Fruit fly (Drosophila melanogaster) whole organism, embryonic: ENCODE data around the gene CG33107.

Experiments
- Abd-B ChIP-seq: fragments of 200-800 bp; sonication (Bioruptor generic); optimal IDR thresholded peaks from 2 replicates; lab custom pipeline; 2018; ENCODE audit warnings: missing biosample characterization, mild to moderate bottlenecking, missing genetic modification characterization, moderate library complexity
- B-H2 ChIP-seq: fragments of 200-800 bp; sonication (Bioruptor generic); optimal IDR thresholded peaks from 2 replicates; lab custom pipeline; 2018; ENCODE audit warnings: missing biosample characterization, mild to moderate bottlenecking, missing genetic modification characterization
- Blimp-1 ChIP-seq: fragments of 200-800 bp; sonication (Bioruptor generic); optimal IDR thresholded peaks from 3 replicates; lab custom pipeline; 2018; ENCODE audit warnings: missing biosample characterization, missing genetic modification characterization, mild to moderate bottlenecking, moderate library complexity, missing genetic modification reagents
- CG10321 ChIP-seq: fragments of 200-800 bp; sonication (Bioruptor generic); IDR thresholded peaks from 2 replicates; pipeline ENCODE4 v1.3.6; 2022; ENCODE audit warnings: missing biosample characterization, missing genetic modification characterization
- CG12299 ChIP-seq: fragments of 200-800 bp; sonication (Bioruptor generic); optimal IDR thresholded peaks from 2 replicates; lab custom pipeline; 2018; ENCODE audit warnings: missing biosample characterization, mild to moderate bottlenecking, missing genetic modification characterization
- CG12744 ChIP-seq: fragments of 200-800 bp; sonication (Bioruptor generic); optimal IDR thresholded peaks from 2 replicates; lab custom pipeline; 2016; ENCODE audit warnings: missing biosample characterization, missing genetic modification characterization
- CG14050 ChIP-seq: fragments of 200-800 bp; sonication (Bioruptor generic); IDR thresholded peaks from 3 replicates; pipeline ENCODE4 v1.3.6; 2022; ENCODE audit warnings: missing biosample characterization, missing genetic modification characterization
- CG17359 ChIP-seq: fragments of 200-800 bp; sonication (Bioruptor generic); optimal IDR thresholded peaks from 3 replicates; lab custom pipeline; 2018; ENCODE audit warnings: missing biosample characterization, mild to moderate bottlenecking, missing genetic modification characterization, moderate library complexity
- CG2678 ChIP-seq: fragments of 200-800 bp; sonication (Bioruptor generic); optimal IDR thresholded peaks from 3 replicates; lab custom pipeline; 2019; ENCODE audit warnings: missing biosample characterization, mild to moderate bottlenecking, missing genetic modification characterization, moderate library complexity
- CG2712 ChIP-seq: fragments of 200-800 bp; optimal IDR thresholded peaks from 3 replicates; lab custom pipeline; 2019; ENCODE audit warnings: missing biosample characterization, mild to moderate bottlenecking, missing genetic modification characterization, moderate library complexity
- CG30431 ChIP-seq: fragments of 200-800 bp; sonication (Bioruptor generic); optimal IDR thresholded peaks from 2 replicates; lab custom pipeline; 2017; ENCODE audit warnings: missing biosample characterization, missing genetic modification characterization
- CG33213 ChIP-seq: fragments of 200-800 bp; sonication (Bioruptor generic); optimal IDR thresholded peaks from 3 replicates; lab custom pipeline; 2016; ENCODE audit warnings: missing biosample characterization, missing genetic modification characterization
- CG4617 ChIP-seq: fragments of 200-800 bp; sonication (Bioruptor generic); optimal IDR thresholded peaks from 3 replicates; lab custom pipeline; 2016; ENCODE audit warnings: missing biosample characterization, missing genetic modification characterization, borderline replicate concordance
- CG6254 ChIP-seq: fragments of 200-800 bp; sonication (Bioruptor generic); optimal IDR thresholded peaks from 3 replicates; lab custom pipeline; 2017; ENCODE audit warnings: mild to moderate bottlenecking, missing biosample characterization, missing genetic modification reagents, missing genetic modification characterization
- CG6813 ChIP-seq: fragments of 200-800 bp; sonication (Bioruptor generic); optimal IDR thresholded peaks from 2 replicates; lab custom pipeline; 2017; ENCODE audit warnings: missing biosample characterization, missing genetic modification characterization, mild to moderate bottlenecking, moderate library complexity, missing genetic modification reagents
- CG8359 ChIP-seq: fragments of 200-800 bp; sonication (Bioruptor generic); optimal IDR thresholded peaks from 2 replicates; lab custom pipeline; 2017; ENCODE audit warnings: missing biosample characterization, mild to moderate bottlenecking, missing genetic modification characterization, borderline replicate concordance
- Dbx ChIP-seq: fragments of 200-800 bp; sonication (Bioruptor generic); IDR thresholded peaks from 3 replicates; pipeline ENCODE4 v1.3.6; 2022; ENCODE audit warnings: missing biosample characterization, missing genetic modification characterization
- E2f2 ChIP-seq: fragments of 200-800 bp; sonication (Bioruptor generic); IDR thresholded peaks from 2 replicates; pipeline ENCODE4 v1.3.6; 2022; ENCODE audit warnings: missing biosample characterization, missing genetic modification characterization
- ERR ChIP-seq: fragments of 200-800 bp; sonication (Bioruptor generic); optimal IDR thresholded peaks from 2 replicates; lab custom pipeline; 2016; ENCODE audit warnings: missing biosample characterization, missing genetic modification characterization
- Elba2 ChIP-seq: fragments of 200-800 bp; sonication (Bioruptor generic); optimal IDR thresholded peaks from 3 replicates; lab custom pipeline; 2016; ENCODE audit warnings: missing biosample characterization, missing genetic modification characterization
- Gsc ChIP-seq: fragments of 200-800 bp; sonication (Bioruptor generic); IDR thresholded peaks from 2 replicates; pipeline ENCODE4 v1.3.6; 2022; ENCODE audit warnings: missing biosample characterization, missing genetic modification characterization
- HLH54F ChIP-seq: fragments of 200-800 bp; sonication (Bioruptor generic); optimal IDR thresholded peaks from 3 replicates; lab custom pipeline; 2016; ENCODE audit warnings: missing biosample characterization, missing genetic modification characterization
- HmgD ChIP-seq: fragments of 200-800 bp; sonication (Bioruptor generic); optimal IDR thresholded peaks from 3 replicates; lab custom pipeline; 2016; ENCODE audit warnings: missing biosample characterization, missing genetic modification characterization
- HmgZ ChIP-seq: fragments of 200-800 bp; sonication (Bioruptor generic); optimal IDR thresholded peaks from 2 replicates; lab custom pipeline; 2018; ENCODE audit warnings: missing biosample characterization, mild to moderate bottlenecking, missing genetic modification characterization
- Lhr ChIP-seq: fragments of 200-800 bp; sonication (Bioruptor generic); optimal IDR thresholded peaks from 3 replicates; lab custom pipeline; 2017; ENCODE audit warnings: mild to moderate bottlenecking, missing biosample characterization, missing genetic modification reagents, missing genetic modification characterization
- Meics ChIP-seq: fragments of 200-800 bp; sonication (Bioruptor generic); optimal IDR thresholded peaks from 2 replicates; lab custom pipeline; 2017; ENCODE audit warnings: missing biosample characterization, mild to moderate bottlenecking, missing genetic modification characterization
- Six4 ChIP-seq: fragments of 200-800 bp; sonication (Bioruptor generic); optimal IDR thresholded peaks from 2 replicates; lab custom pipeline; 2016; ENCODE audit warnings: missing biosample characterization, missing genetic modification characterization
- Xbp1 ChIP-seq: fragments of 200-800 bp; sonication (Bioruptor generic); optimal IDR thresholded peaks from 3 replicates; lab custom pipeline; 2016; ENCODE audit warnings: missing biosample characterization, mild to moderate bottlenecking, missing genetic modification characterization
- bsh ChIP-seq, 2 experiments: fragments of 200-800 bp; sonication (Bioruptor generic); optimal IDR thresholded peaks; 2 replicates each; lab custom pipeline; 2017 to 2018; ENCODE audit warnings: mild to moderate bottlenecking in 2 of 2, missing biosample characterization in 2 of 2, missing genetic modification characterization in 2 of 2, moderate library complexity in 1 of 2
- cas ChIP-seq: fragments of 200-800 bp; sonication (Bioruptor generic); IDR thresholded peaks from 2 replicates; pipeline ENCODE4 v1.3.6; 2022; ENCODE audit warnings: missing biosample characterization, missing genetic modification characterization
- cg ChIP-seq: fragments of 200-800 bp; sonication (Bioruptor generic); optimal IDR thresholded peaks from 3 replicates; lab custom pipeline; 2019; ENCODE audit warnings: missing biosample characterization, mild to moderate bottlenecking, missing genetic modification characterization, moderate library complexity
- chn ChIP-seq: fragments of 200-800 bp; sonication (Bioruptor generic); optimal IDR thresholded peaks from 2 replicates; lab custom pipeline; 2016; ENCODE audit warnings: missing biosample characterization, missing genetic modification characterization
- eve ChIP-seq, 2 experiments: fragments of >200 bp; optimal IDR thresholded peaks; 2 replicates each; lab custom pipeline; 2017; ENCODE audit warnings: missing biosample characterization in 2 of 2, missing genetic modification characterization in 2 of 2
- ewg ChIP-seq: fragments of 200-800 bp; sonication (Bioruptor generic); optimal IDR thresholded peaks from 3 replicates; lab custom pipeline; 2017; ENCODE audit warnings: mild to moderate bottlenecking, missing biosample characterization, missing genetic modification reagents, missing genetic modification characterization
- gfzf ChIP-seq: fragments of 200-800 bp; sonication (Bioruptor generic); optimal IDR thresholded peaks from 2 replicates; lab custom pipeline; 2016; ENCODE audit warnings: missing biosample characterization, mild to moderate bottlenecking, missing genetic modification characterization, moderate library complexity
- gsb-n ChIP-seq: fragments of 200-800 bp; sonication (Bioruptor generic); optimal IDR thresholded peaks from 3 replicates; lab custom pipeline; 2018; ENCODE audit warnings: missing biosample characterization, mild to moderate bottlenecking, missing genetic modification characterization
- her ChIP-seq: fragments of 200-800 bp; sonication (Bioruptor generic); optimal IDR thresholded peaks from 2 replicates; lab custom pipeline; 2016; ENCODE audit warnings: missing biosample characterization, missing genetic modification characterization
- hkb ChIP-seq, 2 experiments: fragments of 200-800 bp in 1 of 2; fragments of >200 bp in 1 of 2; sonication (Bioruptor generic) in 1 of 2; IDR thresholded peaks in 1 of 2; optimal IDR thresholded peaks in 1 of 2; 2 replicates each; pipeline versions ENCODE4 v1.3.6 to Lab custom; 2017 to 2022; ENCODE audit warnings: missing biosample characterization in 1 of 2, missing genetic modification characterization in 1 of 2
- inv ChIP-seq: fragments of 200-800 bp; sonication (Bioruptor generic); IDR thresholded peaks from 2 replicates; pipeline ENCODE4 v1.3.6; 2022; ENCODE audit warnings: missing biosample characterization, missing genetic modification characterization; ENCODE audit not compliant: partially characterized antibody
- luna ChIP-seq: fragments of 200-800 bp; sonication (Bioruptor generic); optimal IDR thresholded peaks from 2 replicates; lab custom pipeline; 2016; ENCODE audit warnings: missing biosample characterization, missing genetic modification characterization
- peb ChIP-seq: fragments of 200-800 bp; sonication (Bioruptor generic); IDR thresholded peaks from 2 replicates; pipeline ENCODE4 v1.3.6; 2022; ENCODE audit warnings: missing biosample characterization, missing genetic modification characterization
- pita ChIP-seq: fragments of 200-800 bp; sonication (Bioruptor generic); optimal IDR thresholded peaks from 2 replicates; lab custom pipeline; 2017; ENCODE audit warnings: missing biosample characterization, mild to moderate bottlenecking, missing genetic modification characterization
- psq ChIP-seq: fragments of 200-800 bp; sonication (Bioruptor generic); optimal IDR thresholded peaks from 2 replicates; lab custom pipeline; 2017; ENCODE audit warnings: missing biosample characterization, missing genetic modification characterization
- sim ChIP-seq: fragments of 200-800 bp; sonication (Bioruptor generic); IDR thresholded peaks from 2 replicates; pipeline ENCODE4 v1.3.6; 2022; ENCODE audit warnings: missing biosample characterization, missing genetic modification characterization
- so ChIP-seq: fragments of 200-800 bp; sonication (Bioruptor generic); IDR thresholded peaks from 3 replicates; pipeline ENCODE4 v1.3.6; 2022; ENCODE audit warnings: missing biosample characterization, missing genetic modification characterization
- tup ChIP-seq: fragments of 200-800 bp; sonication (Bioruptor generic); optimal IDR thresholded peaks from 2 replicates; lab custom pipeline; 2016; ENCODE audit warnings: missing biosample characterization, mild to moderate bottlenecking, missing genetic modification characterization, moderate library complexity
- twi ChIP-seq: fragments of 200-800 bp; optimal IDR thresholded peaks from 2 replicates; lab custom pipeline; 2019; ENCODE audit warnings: missing biosample characterization, mild to moderate bottlenecking, missing genetic modification characterization, moderate library complexity

CG33107 gene

DNA sequence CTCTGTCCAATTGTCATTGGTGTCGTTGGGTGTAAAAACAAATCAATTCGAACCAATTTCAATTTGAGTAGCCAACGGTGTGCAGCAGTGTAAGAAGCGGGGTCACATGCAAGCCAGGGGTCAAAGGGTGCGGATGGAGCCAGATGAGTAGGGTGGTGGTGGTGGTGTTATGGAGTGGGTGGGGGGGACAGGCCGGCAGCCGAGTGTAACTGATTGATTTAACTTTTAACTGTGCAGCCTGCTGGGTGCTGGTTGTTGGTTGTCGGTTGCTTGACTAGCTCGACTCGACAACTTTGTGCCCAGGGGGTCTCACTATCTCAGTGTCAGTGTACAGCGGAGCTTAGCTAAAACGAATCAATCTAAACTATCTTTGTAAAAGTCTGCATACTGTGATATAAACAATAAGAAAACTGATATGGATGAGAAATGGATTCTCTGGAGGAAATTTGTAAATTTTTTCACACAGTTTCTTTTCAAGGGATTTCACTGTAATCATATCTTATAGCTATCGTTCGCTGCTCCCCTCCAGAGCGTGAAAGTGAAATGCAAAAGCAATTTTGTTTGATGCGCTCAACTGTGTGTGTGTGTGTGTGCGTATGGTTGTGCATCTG lies 12.9 kb upstream of the CG33107 start (continued):
- TF ChIP-seq HLH54F = peak; percentile 15
- TF ChIP-seq, all 482 proteins: peak for 249

DNA sequence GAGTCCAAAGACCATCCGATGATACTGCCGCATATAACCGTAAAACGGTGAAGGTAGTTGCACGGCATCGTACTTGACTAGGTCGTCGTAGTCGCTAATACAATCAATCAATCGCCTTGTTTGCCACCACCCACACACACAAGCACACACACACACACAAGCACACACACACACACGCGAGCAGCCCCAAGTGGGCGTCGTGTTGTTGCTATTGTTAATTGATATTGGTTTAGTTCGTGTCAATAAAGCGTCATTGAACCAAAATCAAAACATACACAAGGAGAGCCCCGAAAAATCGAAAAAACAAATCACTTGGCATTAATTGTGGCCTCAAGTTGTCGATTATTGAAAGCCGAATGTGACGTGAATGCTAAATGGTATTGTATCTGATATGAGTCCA lies 11.9 kb upstream of the CG33107 start:
- peak; percentile 7 for TF ChIP-seq CG2712 (tag; lab: Kevin White, UChicago)
- TF ChIP-seq hkb (optimal IDR thresholded peaks at IDR 0.05; lab: Kevin White, UChicago) = no peak
- TF ChIP-seq hkb (GFP tag; IDR thresholded peaks at IDR 0.05; lab: Robert Waterston, UW) = peak; percentile 76
- peak; percentile 59 for TF ChIP-seq CG17359 (tag; lab: Kevin White, UChicago)
- peak; percentile 19 for TF ChIP-seq tup (GFP tag; lab: Kevin White, UChicago)
- TF ChIP-seq cg = peak; percentile 56
- no peak for TF ChIP-seq gfzf (GFP tag; lab: Kevin White, UChicago)
- TF ChIP-seq cas = no peak
- TF ChIP-seq sim (GFP tag; lab: Robert Waterston, UW) = peak; percentile 29; the same call in 1 of the 2 replicates
- peak in 1 of 2 experiments; percentile 55 for TF ChIP-seq bsh (GFP tag; optimal IDR thresholded peaks at IDR 0.05; lab: Kevin White, UChicago)
- no peak for TF ChIP-seq Elba2 (GFP tag; lab: Kevin White, UChicago)
- no peak for TF ChIP-seq B-H2 (GFP tag; lab: Kevin White, UChicago)
- TF ChIP-seq HmgZ = peak; percentile 56
- TF ChIP-seq Dbx (GFP tag; lab: Robert Waterston, UW) = peak; percentile 42; the same call in 2 of the 3 replicates
- TF ChIP-seq pita (GFP tag; lab: Kevin White, UChicago) = no peak
- peak; percentile 21 for TF ChIP-seq ewg (GFP tag; lab: Kevin White, UChicago)
- TF ChIP-seq CG33213 (GFP tag; lab: Kevin White, UChicago) = peak; percentile 31
- peak; percentile 43; the same call in 1 of the 2 replicates for TF ChIP-seq peb
- TF ChIP-seq CG4617 (GFP tag; lab: Kevin White, UChicago) = no peak
- TF ChIP-seq Six4 (GFP tag; lab: Kevin White, UChicago) = no peak
- TF ChIP-seq Xbp1 (GFP tag; lab: Kevin White, UChicago) = no peak
- TF ChIP-seq inv (GFP tag; lab: Robert Waterston, UW) = no peak
- TF ChIP-seq Lhr (GFP tag; lab: Kevin White, UChicago) = no peak
- peak; percentile 39 for TF ChIP-seq Blimp-1 (GFP tag; lab: Kevin White, UChicago)
- no peak for TF ChIP-seq eve (GFP tag; optimal IDR thresholded peaks at IDR 0.05; lab: Kevin White, UChicago)
- TF ChIP-seq HLH54F = no peak
- peak; percentile 26 for TF ChIP-seq CG6254 (GFP tag; lab: Kevin White, UChicago)
- no peak for TF ChIP-seq psq
- peak; percentile 50 for TF ChIP-seq Meics
- TF ChIP-seq CG30431 (GFP tag; lab: Kevin White, UChicago) = no peak
- no peak for TF ChIP-seq CG12299
- no peak for TF ChIP-seq twi (tag; lab: Kevin White, UChicago)
- peak; percentile 33; the same call in 1 of the 2 replicates for TF ChIP-seq E2f2
- TF ChIP-seq Abd-B (GFP tag; lab: Kevin White, UChicago) = no peak
- peak; percentile 66; the same call in 2 of the 3 replicates for TF ChIP-seq so (GFP tag; lab: Robert Waterston, UW)
- no peak for TF ChIP-seq Gsc (GFP tag; lab: Robert Waterston, UW)
- TF ChIP-seq gsb-n (tag; lab: Kevin White, UChicago) = peak; percentile 19
- TF ChIP-seq ERR = peak; percentile 1
- TF ChIP-seq CG2678 (tag; lab: Kevin White, UChicago) = peak; percentile 68
- TF ChIP-seq CG14050 (GFP tag; lab: Robert Waterston, UW) = 0 out of 3 replicates have a peak, but pooled peaks have one; percentile 23
- TF ChIP-seq CG10321 (GFP tag; lab: Robert Waterston, UW) = 0 out of 2 replicates have a peak, but pooled peaks have one; percentile 10
- TF ChIP-seq CG8359 (GFP tag; lab: Kevin White, UChicago) = peak; percentile 27
- peak; percentile 62 for TF ChIP-seq CG6813 (GFP tag; lab: Kevin White, UChicago)
- TF ChIP-seq her = peak; percentile 29
- TF ChIP-seq CG12744 (GFP tag; lab: Kevin White, UChicago) = peak; percentile 29
- no peak for TF ChIP-seq chn (GFP tag; lab: Kevin White, UChicago)
- peak; percentile 40 for TF ChIP-seq luna (GFP tag; lab: Kevin White, UChicago)
- TF ChIP-seq HmgD = no peak
